Fruit fly (Drosophila melanogaster) whole organism, embryonic: Measurements from ENCODE around the gene Eig71Ec.

ENCODE experiments used
- Ada2b ChIP-seq: fragments of 200-800 bp; sonication (Bioruptor generic); IDR thresholded peaks from 2 replicates; pipeline ENCODE4 v1.3.6; 2022; ENCODE audit warnings: missing biosample characterization, missing genetic modification characterization
- BEAF-32 ChIP-seq: fragments of 200-800 bp; sonication (Bioruptor generic); optimal IDR thresholded peaks from 3 replicates; lab custom pipeline; 2017; ENCODE audit warnings: missing biosample characterization, missing genetic modification characterization, mild to moderate bottlenecking, moderate library complexity, missing genetic modification reagents
- CG11093 ChIP-seq: fragments of 200-800 bp; sonication (Bioruptor generic); IDR thresholded peaks from 3 replicates; pipeline ENCODE4 v1.3.6; 2022; ENCODE audit warnings: missing biosample characterization, missing genetic modification characterization
- CG11247 ChIP-seq: fragments of 200-800 bp; sonication (Bioruptor generic); IDR thresholded peaks from 2 replicates; pipeline ENCODE4 v1.3.6; 2022; ENCODE audit warnings: missing biosample characterization, missing genetic modification characterization
- CG11696 ChIP-seq: fragments of 200-800 bp; sonication (Bioruptor generic); IDR thresholded peaks from 2 replicates; pipeline ENCODE4 v1.3.6; 2022; ENCODE audit warnings: missing biosample characterization, missing genetic modification characterization
- CG12155 ChIP-seq: fragments of 200-800 bp; sonication (Bioruptor generic); optimal IDR thresholded peaks from 3 replicates; lab custom pipeline; 2016; ENCODE audit warnings: missing biosample characterization, missing genetic modification characterization
- CG13123 ChIP-seq: fragments of 200-800 bp; sonication (Bioruptor generic); optimal IDR thresholded peaks from 2 replicates; lab custom pipeline; 2016; ENCODE audit warnings: missing biosample characterization, missing genetic modification characterization
- CG16813 ChIP-seq: fragments of 200-800 bp; sonication (Bioruptor generic); IDR thresholded peaks from 3 replicates; pipeline ENCODE4 v1.3.6; 2022; ENCODE audit warnings: missing biosample characterization, missing genetic modification characterization; ENCODE audit not compliant: partially characterized antibody
- CG1832 ChIP-seq: fragments of 200-800 bp; sonication (Bioruptor generic); optimal IDR thresholded peaks from 2 replicates; lab custom pipeline; 2017; ENCODE audit warnings: missing biosample characterization, mild to moderate bottlenecking, missing genetic modification characterization, inconsistent platforms
- CG2199 ChIP-seq: fragments of 200-800 bp; sonication (Bioruptor generic); IDR thresholded peaks from 3 replicates; pipeline ENCODE4 v1.3.6; 2022; ENCODE audit warnings: missing biosample characterization, missing genetic modification characterization
- CG30431 ChIP-seq: fragments of 200-800 bp; sonication (Bioruptor generic); optimal IDR thresholded peaks from 2 replicates; lab custom pipeline; 2017; ENCODE audit warnings: missing biosample characterization, missing genetic modification characterization
- CG4730 ChIP-seq: fragments of 200-800 bp; sonication (Bioruptor generic); IDR thresholded peaks from 2 replicates; pipeline ENCODE4 v1.3.6; 2022; ENCODE audit warnings: missing biosample characterization, missing genetic modification characterization
- CG5180 ChIP-seq: fragments of 200-800 bp; sonication (Bioruptor generic); optimal IDR thresholded peaks from 3 replicates; lab custom pipeline; 2017; ENCODE audit warnings: missing biosample characterization, missing genetic modification characterization, mild to moderate bottlenecking, moderate library complexity, missing genetic modification reagents
- CG7271 ChIP-seq: fragments of 200-800 bp; sonication (Bioruptor generic); optimal IDR thresholded peaks from 2 replicates; lab custom pipeline; 2018; ENCODE audit warnings: missing biosample characterization, mild to moderate bottlenecking, missing genetic modification characterization, moderate library complexity
- Dll ChIP-seq: fragments of 200-800 bp; sonication (Bioruptor generic); IDR thresholded peaks from 4 replicates; pipeline ENCODE4 v1.3.6; 2022; ENCODE audit warnings: missing biosample characterization, missing genetic modification characterization; ENCODE audit not compliant: partially characterized antibody
- Elba2 ChIP-seq: fragments of 200-800 bp; sonication (Bioruptor generic); optimal IDR thresholded peaks from 3 replicates; lab custom pipeline; 2016; ENCODE audit warnings: missing biosample characterization, missing genetic modification characterization
- Ets97D ChIP-seq: fragments of 200-800 bp; sonication (Bioruptor generic); optimal IDR thresholded peaks from 3 replicates; lab custom pipeline; 2016; ENCODE audit warnings: missing biosample characterization, missing genetic modification characterization
- Gug ChIP-seq: fragments of 200-800 bp; sonication (Bioruptor generic); IDR thresholded peaks from 4 replicates; pipeline ENCODE4 v1.3.6; 2022; ENCODE audit warnings: missing biosample characterization, missing genetic modification characterization
- H2.0 ChIP-seq: fragments of 200-800 bp; sonication (Bioruptor generic); IDR thresholded peaks from 2 replicates; pipeline ENCODE4 v1.3.6; 2022; ENCODE audit warnings: missing biosample characterization, missing genetic modification characterization
- HHEX ChIP-seq: fragments of 200-800 bp; sonication (Bioruptor generic); optimal IDR thresholded peaks from 3 replicates; lab custom pipeline; 2017; ENCODE audit warnings: missing biosample characterization, mild to moderate bottlenecking, missing genetic modification characterization, missing genetic modification reagents
- HmgZ ChIP-seq: fragments of 200-800 bp; sonication (Bioruptor generic); optimal IDR thresholded peaks from 2 replicates; lab custom pipeline; 2018; ENCODE audit warnings: missing biosample characterization, mild to moderate bottlenecking, missing genetic modification characterization
- Kr ChIP-seq: fragments of 200-800 bp; sonication (Bioruptor generic); optimal IDR thresholded peaks from 2 replicates; lab custom pipeline; 2017; ENCODE audit warnings: missing biosample characterization, mild to moderate bottlenecking, missing genetic modification characterization
- Mad ChIP-seq: fragments of 200-800 bp; sonication (Bioruptor generic); optimal IDR thresholded peaks from 2 replicates; lab custom pipeline; 2016; ENCODE audit warnings: missing biosample characterization, missing genetic modification characterization
- Max ChIP-seq: fragments of 200-800 bp; sonication (Bioruptor generic); optimal IDR thresholded peaks from 2 replicates; lab custom pipeline; 2016; ENCODE audit warnings: missing biosample characterization, mild to moderate bottlenecking, missing genetic modification characterization
- Meics ChIP-seq: fragments of 200-800 bp; sonication (Bioruptor generic); optimal IDR thresholded peaks from 2 replicates; lab custom pipeline; 2017; ENCODE audit warnings: missing biosample characterization, mild to moderate bottlenecking, missing genetic modification characterization
- NC2α ChIP-seq: fragments of 200-800 bp; sonication (Bioruptor generic); optimal IDR thresholded peaks from 2 replicates; lab custom pipeline; 2016; ENCODE audit warnings: missing biosample characterization, missing genetic modification characterization
- Sox100B ChIP-seq: fragments of 200-800 bp; sonication (Bioruptor generic); optimal IDR thresholded peaks from 3 replicates; lab custom pipeline; 2018; ENCODE audit warnings: missing biosample characterization, mild to moderate bottlenecking, missing genetic modification characterization
- Sox102F ChIP-seq: fragments of 200-800 bp; sonication (Bioruptor generic); optimal IDR thresholded peaks from 2 replicates; lab custom pipeline; 2018; ENCODE audit warnings: missing biosample characterization, mild to moderate bottlenecking, missing genetic modification characterization, moderate library complexity
- Usf ChIP-seq: fragments of 200-800 bp; sonication (Bioruptor generic); optimal IDR thresholded peaks from 2 replicates; lab custom pipeline; 2017; ENCODE audit warnings: missing genotype, missing biosample characterization, missing genetic modification characterization
- YL-1 ChIP-seq: fragments of 200-800 bp; sonication (Bioruptor generic); optimal IDR thresholded peaks from 3 replicates; lab custom pipeline; 2017; ENCODE audit warnings: missing biosample characterization, mild to moderate bottlenecking, missing genetic modification characterization
- bigmax ChIP-seq: fragments of 200-800 bp; sonication (Bioruptor generic); optimal IDR thresholded peaks from 2 replicates; lab custom pipeline; 2018; ENCODE audit warnings: missing biosample characterization, mild to moderate bottlenecking, missing genetic modification characterization
- bsh ChIP-seq, 2 experiments: fragments of 200-800 bp; sonication (Bioruptor generic); optimal IDR thresholded peaks; 2 replicates each; lab custom pipeline; 2017 to 2018; ENCODE audit warnings: mild to moderate bottlenecking in 2 of 2, missing biosample characterization in 2 of 2, missing genetic modification characterization in 2 of 2, moderate library complexity in 1 of 2
- btn ChIP-seq: fragments of 200-800 bp; sonication (Bioruptor generic); optimal IDR thresholded peaks from 2 replicates; lab custom pipeline; 2016; ENCODE audit warnings: missing biosample characterization, missing genetic modification characterization
- chm ChIP-seq: fragments of 200-800 bp; sonication (Bioruptor generic); IDR thresholded peaks from 2 replicates; pipeline ENCODE4 v1.3.6; 2022; ENCODE audit warnings: missing biosample characterization, missing genetic modification characterization
- chn ChIP-seq: fragments of 200-800 bp; sonication (Bioruptor generic); optimal IDR thresholded peaks from 2 replicates; lab custom pipeline; 2016; ENCODE audit warnings: missing biosample characterization, missing genetic modification characterization
- ewg ChIP-seq: fragments of 200-800 bp; sonication (Bioruptor generic); optimal IDR thresholded peaks from 3 replicates; lab custom pipeline; 2017; ENCODE audit warnings: mild to moderate bottlenecking, missing biosample characterization, missing genetic modification reagents, missing genetic modification characterization
- fu2 ChIP-seq: fragments of 200-800 bp; sonication (Bioruptor generic); optimal IDR thresholded peaks from 2 replicates; lab custom pipeline; 2016; ENCODE audit warnings: missing biosample characterization, missing genetic modification characterization
- gce ChIP-seq: fragments of 200-800 bp; sonication (Bioruptor generic); IDR thresholded peaks from 3 replicates; pipeline ENCODE4 v1.3.6; 2022; ENCODE audit warnings: missing biosample characterization, missing genetic modification characterization
- grau ChIP-seq: fragments of 200-800 bp; optimal IDR thresholded peaks from 3 replicates; lab custom pipeline; 2019; ENCODE audit warnings: missing biosample characterization, mild to moderate bottlenecking, missing genetic modification characterization, moderate library complexity
- knrl ChIP-seq: fragments of 200-800 bp; sonication (Bioruptor generic); IDR thresholded peaks from 3 replicates; pipeline ENCODE4 v1.3.6; 2022; ENCODE audit warnings: missing biosample characterization, missing genetic modification characterization; ENCODE audit not compliant: partially characterized antibody
- lola ChIP-seq, 3 experiments: fragments of >200 bp in 2 of 3; fragments of 200-800 bp in 1 of 3; sonication (Bioruptor generic) in 1 of 3; optimal IDR thresholded peaks; 2 replicates each; lab custom pipeline; 2017 to 2019; ENCODE audit warnings: missing biosample characterization in 3 of 3, missing genetic modification characterization in 3 of 3, mild to moderate bottlenecking in 1 of 3, moderate library complexity in 1 of 3
- onecut ChIP-seq: fragments of 200-800 bp; sonication (Bioruptor generic); IDR thresholded peaks from 2 replicates; pipeline ENCODE4 v1.3.6; 2022; ENCODE audit warnings: missing biosample characterization, missing genetic modification characterization
- pb ChIP-seq: fragments of 200-800 bp; sonication (Bioruptor generic); optimal IDR thresholded peaks from 3 replicates; lab custom pipeline; 2016; ENCODE audit warnings: missing biosample characterization, missing genetic modification characterization
- prd ChIP-seq, 3 experiments: fragments of >200 bp in 2 of 3; fragments of 200-800 bp in 1 of 3; sonication (Bioruptor generic) in 1 of 3; optimal IDR thresholded peaks in 2 of 3; IDR thresholded peaks in 1 of 3; 2 replicates in 2 of 3; 3 replicates in 1 of 3; pipeline versions ENCODE4 v1.3.6 to Lab custom; 2017 to 2022; ENCODE audit warnings: missing biosample characterization in 1 of 3, missing genetic modification characterization in 1 of 3
- pzg ChIP-seq: fragments of 200-800 bp; sonication (Bioruptor generic); optimal IDR thresholded peaks from 3 replicates; lab custom pipeline; 2018; ENCODE audit warnings: missing biosample characterization, mild to moderate bottlenecking, missing genetic modification characterization, moderate library complexity
- sc ChIP-seq, 3 experiments: fragments of >200 bp in 2 of 3; fragments of 200-800 bp in 1 of 3; sonication (Bioruptor generic) in 1 of 3; optimal IDR thresholded peaks; 2 replicates in 2 of 3; 3 replicates in 1 of 3; lab custom pipeline; 2017; ENCODE audit warnings: mild to moderate bottlenecking in 1 of 3, missing biosample characterization in 1 of 3, missing genetic modification characterization in 1 of 3, missing genetic modification reagents in 1 of 3
- shn ChIP-seq: fragments of 200-800 bp; sonication (Bioruptor generic); optimal IDR thresholded peaks from 3 replicates; lab custom pipeline; 2016; ENCODE audit warnings: missing biosample characterization, missing genetic modification characterization
- tin ChIP-seq: fragments of 200-800 bp; sonication (Bioruptor generic); optimal IDR thresholded peaks from 3 replicates; lab custom pipeline; 2016; ENCODE audit warnings: missing biosample characterization, missing genetic modification characterization

The Eig71Ec gene

dm6 chr3L:15690711-15691591, 38.9 kb upstream of the Eig71Ec start (continued):
- TF ChIP-seq Sox100B (GFP tag; lab: Kevin White, UChicago) (peak; percentile 66), HHEX (GFP tag; lab: Kevin White, UChicago) (no peak), CG11696 (GFP tag; lab: Robert Waterston, UW) (no peak), YL-1 (GFP tag; lab: Kevin White, UChicago) (no peak), NC2α (GFP tag; lab: Kevin White, UChicago) (no peak), CG13123 (no peak), lola (GFP tag; optimal IDR thresholded peaks at IDR 0.05; lab: Kevin White, UChicago) (peak in 1 of 3 experiments; percentile 35), Max (no peak), grau (tag; lab: Kevin White, UChicago) (peak; percentile 60), CG4730 (GFP tag; lab: Robert Waterston, UW) (no peak), H2.0 (GFP tag; lab: Robert Waterston, UW) (no peak), fu2 (GFP tag; lab: Kevin White, UChicago) (no peak), Sox102F (GFP tag; lab: Kevin White, UChicago) (peak; percentile 15), Elba2 (GFP tag; lab: Kevin White, UChicago) (no peak), CG11247 (GFP tag; lab: Robert Waterston, UW) (no peak), bsh (GFP tag; optimal IDR thresholded peaks at IDR 0.05; lab: Kevin White, UChicago) (peak in 1 of 2 experiments; percentile 55), Ets97D (GFP tag; lab: Kevin White, UChicago) (no peak), sc (optimal IDR thresholded peaks at IDR 0.05; lab: Kevin White, UChicago) (no peak), sc (GFP tag; optimal IDR thresholded peaks at IDR 0.05; lab: Kevin White, UChicago) (no peak), Gug (GFP tag; lab: Robert Waterston, UW) (no peak), CG11093 (GFP tag; lab: Robert Waterston, UW) (no peak), Dll (GFP tag; lab: Robert Waterston, UW) (no peak), Usf (GFP tag; lab: Kevin White, UChicago) (no peak), onecut (no peak), chm (GFP tag; lab: Robert Waterston, UW) (no peak), CG12155 (GFP tag; lab: Kevin White, UChicago) (no peak), bigmax (no peak), BEAF-32 (GFP tag; lab: Kevin White, UChicago) (no peak), CG30431 (GFP tag; lab: Kevin White, UChicago) (no peak), Meics (GFP tag; lab: Kevin White, UChicago) (peak; percentile 70), knrl (GFP tag; lab: Robert Waterston, UW) (no peak), CG5180 (GFP tag; lab: Kevin White, UChicago) (no peak), Ada2b (GFP tag; lab: Robert Waterston, UW) (peak; percentile 44), HmgZ (tag; lab: Kevin White, UChicago) (no peak), CG1832 (no peak), Kr (GFP tag; lab: Kevin White, UChicago) (peak; percentile 10), chn (GFP tag; lab: Kevin White, UChicago) (no peak), ewg (GFP tag; lab: Kevin White, UChicago) (no peak), prd (optimal IDR thresholded peaks at IDR 0.05; lab: Kevin White, UChicago) (no peak), prd (GFP tag; IDR thresholded peaks at IDR 0.05; lab: Robert Waterston, UW) (no peak), btn (GFP tag; lab: Kevin White, UChicago) (peak; percentile 21), shn (GFP tag; lab: Kevin White, UChicago) (no peak), pb (GFP tag; lab: Kevin White, UChicago) (peak; percentile 21), Mad (GFP tag; lab: Kevin White, UChicago) (no peak), tin (GFP tag; lab: Kevin White, UChicago) (peak; percentile 46), CG2199 (GFP tag; lab: Robert Waterston, UW) (no peak; the same call in 2 of the 3 replicates), CG7271 (tag; lab: Kevin White, UChicago) (no peak), pzg (GFP tag; lab: Kevin White, UChicago) (no peak), CG16813 (GFP tag; lab: Robert Waterston, UW) (no peak), gce (GFP tag; lab: Robert Waterston, UW) (no peak)
